Worm (Caenorhabditis elegans) whole organism, L4/young adult: ENCODE results near the gene zyx-1.
"Not testable (repeated sequence)": the region's sequence is repeated elsewhere in the genome, so short reads cannot be mapped to it uniquely, and the experiment has no call there.

Experiments
- W03F9.2 ChIP-seq: fragments of 150-350 bp; optimal IDR thresholded peaks from 2 replicates; lab custom pipeline; 2014; ENCODE audit warnings: missing biosample characterization, missing genetic modification characterization
- dao-5 ChIP-seq: sonication (generic microtip); optimal IDR thresholded peaks from 2 replicates; lab custom pipeline; 2016; ENCODE audit warnings: missing genotype, missing genetic modification characterization, moderate library complexity, missing compliant biosample characterization
- him-1 ChIP-seq: sonication (generic microtip); optimal IDR thresholded peaks from 2 replicates; lab custom pipeline; 2016; ENCODE audit warnings: missing genotype, missing genetic modification reagents, missing genetic modification characterization, missing compliant biosample characterization

zyx-1 gene

DNA sequence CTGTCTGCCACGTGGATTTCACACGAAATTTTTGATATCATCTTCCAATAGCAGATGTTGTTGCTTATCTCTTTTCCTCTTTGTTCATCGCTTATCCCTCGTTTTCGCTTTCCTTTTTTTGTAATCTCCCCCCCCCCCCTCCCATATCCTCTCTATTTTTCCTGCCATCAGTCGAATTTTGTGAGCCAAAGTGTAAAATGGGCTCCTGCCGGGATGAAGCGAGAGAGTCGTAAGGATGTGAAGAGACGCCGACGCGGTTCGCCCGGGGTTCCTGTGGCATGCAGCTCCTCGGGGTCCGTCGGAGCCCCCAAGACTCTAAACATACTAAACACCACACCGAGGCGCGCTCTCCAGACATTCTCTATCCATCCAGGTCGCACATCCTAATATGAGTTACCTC is at the start of gene zyx-1:
zyx-1 (plus strand) TSS at position 331 of the 400 bp plus-strand sequence.
- TF ChIP-seq W03F9.2 (tag; lab: Kevin White, UChicago), result no peak
- TF ChIP-seq him-1 (tag; lab: Kevin White, UChicago), result no peak
- no peak for TF ChIP-seq dao-5 (tag; lab: Kevin White, UChicago)

DNA sequence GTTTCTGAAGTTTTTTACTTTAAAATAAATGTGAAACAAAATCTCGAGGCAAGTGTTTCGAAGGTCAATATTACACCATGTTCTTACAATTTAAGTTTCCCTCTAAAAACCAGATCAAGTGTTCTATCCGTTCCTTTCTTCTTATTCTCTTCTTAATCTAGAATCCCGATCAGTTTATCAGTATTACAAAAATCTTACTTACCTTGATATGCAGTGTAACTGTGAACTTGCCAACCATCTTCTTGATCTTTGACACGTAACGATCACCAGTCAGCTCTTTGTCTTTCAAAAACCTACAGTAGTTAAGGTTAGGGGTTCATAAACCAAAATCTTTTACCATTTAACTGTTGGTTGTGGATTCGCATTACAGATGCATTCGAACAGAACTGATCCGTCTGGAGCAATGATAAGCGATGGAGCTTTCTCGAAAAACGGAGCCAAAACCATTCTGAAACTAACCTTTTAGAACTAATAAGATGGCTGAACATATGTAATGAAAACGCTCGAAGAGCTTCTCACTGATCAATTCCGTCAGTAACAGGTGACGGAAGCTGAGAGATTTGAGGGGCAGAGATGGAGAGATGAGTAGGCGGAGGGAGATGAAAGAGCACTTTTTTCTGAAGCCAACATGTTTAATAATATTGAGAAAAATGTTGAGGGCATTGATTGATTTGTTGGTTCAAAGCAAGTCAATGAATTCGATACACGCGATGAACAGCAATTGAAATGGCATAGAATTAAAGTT is 48.8 kb upstream of the zyx-1 start, which contains the start of gene oig-2:
oig-2 (minus strand) TSS at position 448 of the 745 bp plus-strand sequence.
- no peak for TF ChIP-seq W03F9.2 (tag; lab: Kevin White, UChicago)
- TF ChIP-seq dao-5 (tag; lab: Kevin White, UChicago), result no peak
- TF ChIP-seq him-1 (tag; lab: Kevin White, UChicago), result no peak

DNA sequence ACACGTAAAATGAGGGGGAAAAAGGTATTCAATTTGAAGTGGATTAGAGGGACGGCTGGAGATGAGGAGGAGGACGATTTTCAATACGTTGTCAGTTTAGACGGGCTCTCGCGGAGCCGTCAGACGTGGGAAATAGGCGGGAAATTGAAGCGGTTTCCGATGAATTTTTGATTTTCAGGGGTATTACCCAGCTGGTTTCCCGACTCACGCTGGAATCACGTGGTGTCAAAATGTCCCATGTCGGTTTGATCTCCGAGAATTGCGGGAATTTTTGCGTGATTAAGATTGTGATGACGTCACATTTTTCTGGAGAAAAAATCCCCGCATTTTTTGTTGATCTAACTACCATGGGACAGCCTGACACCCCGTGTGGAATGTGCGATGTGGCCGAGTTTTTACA is 44.0 kb upstream of the zyx-1 start:
- no peak for TF ChIP-seq W03F9.2 (tag; lab: Kevin White, UChicago)
- no peak for TF ChIP-seq him-1 (tag; lab: Kevin White, UChicago)
- TF ChIP-seq dao-5 (tag; lab: Kevin White, UChicago), result no peak

DNA sequence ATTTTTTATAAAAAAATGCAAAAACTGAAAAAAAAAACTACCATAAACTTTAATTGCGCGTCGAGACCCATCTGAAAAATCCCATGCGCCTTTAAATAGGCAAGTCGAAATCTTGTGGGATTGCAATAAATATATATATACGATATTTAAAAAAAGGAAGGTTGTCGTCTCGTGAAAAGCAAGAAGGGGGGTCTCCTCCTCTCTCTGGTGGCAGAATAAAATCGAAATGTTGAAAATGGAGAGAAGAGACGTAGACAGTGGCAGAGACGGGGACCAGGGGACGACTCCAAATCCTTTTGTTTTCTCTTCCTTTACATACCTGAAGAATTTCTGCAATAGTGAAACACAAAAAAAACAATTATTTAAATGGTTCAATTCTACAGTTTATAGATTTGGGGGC is 42.7 kb upstream of the zyx-1 start, which contains the start of gene F18A11.5:
F18A11.5 (minus strand) TSS at position 321 of the 400 bp plus-strand sequence.
- TF ChIP-seq W03F9.2 (tag; lab: Kevin White, UChicago) (no peak), dao-5 (tag; lab: Kevin White, UChicago) (no peak), him-1 (tag; lab: Kevin White, UChicago) (no peak)

DNA sequence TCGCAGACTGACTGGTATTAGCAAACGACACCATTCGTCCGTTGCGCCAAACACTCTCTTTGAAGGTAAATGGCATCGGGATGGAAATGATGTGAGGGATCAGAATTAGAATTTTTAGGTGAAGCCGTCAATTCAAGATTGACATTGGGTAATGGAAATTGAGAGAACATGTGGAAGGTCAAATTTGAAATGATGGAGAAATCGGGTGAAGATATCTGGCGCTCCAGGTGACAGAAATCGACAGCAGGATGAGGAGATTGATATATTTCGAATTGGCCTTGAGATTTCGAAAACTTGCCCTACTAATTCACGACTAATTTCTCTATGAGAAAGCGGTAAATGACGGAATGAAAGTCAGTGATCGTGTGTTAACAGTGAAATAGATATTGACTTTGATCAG is 34.2 kb upstream of the zyx-1 start:
- no peak for TF ChIP-seq him-1 (tag; lab: Kevin White, UChicago)
- TF ChIP-seq dao-5 (tag; lab: Kevin White, UChicago), result no peak
- no peak for TF ChIP-seq W03F9.2 (tag; lab: Kevin White, UChicago)

DNA sequence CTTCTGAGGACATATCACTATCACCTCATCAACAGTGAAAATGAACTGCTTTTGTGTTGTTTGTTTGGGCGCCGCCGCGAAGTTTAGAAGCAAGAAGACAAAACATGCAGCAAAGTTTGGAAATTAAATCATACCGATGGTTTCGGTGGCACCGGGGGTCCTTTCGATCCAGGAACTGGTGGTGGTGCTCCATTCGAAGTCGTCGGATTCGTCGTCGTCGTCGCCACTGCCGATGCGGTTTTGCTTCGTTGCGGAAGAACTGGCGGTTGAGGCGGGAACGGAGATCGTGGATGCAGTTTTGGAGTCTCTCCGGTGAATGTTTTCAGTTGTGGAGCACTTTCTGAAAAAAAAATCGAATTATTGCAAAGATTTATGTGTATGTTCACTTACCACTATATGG is 33.2 kb upstream of the zyx-1 start:
- TF ChIP-seq W03F9.2 (tag; lab: Kevin White, UChicago) (no peak), dao-5 (tag; lab: Kevin White, UChicago) (no peak), him-1 (tag; lab: Kevin White, UChicago) (no peak)

DNA sequence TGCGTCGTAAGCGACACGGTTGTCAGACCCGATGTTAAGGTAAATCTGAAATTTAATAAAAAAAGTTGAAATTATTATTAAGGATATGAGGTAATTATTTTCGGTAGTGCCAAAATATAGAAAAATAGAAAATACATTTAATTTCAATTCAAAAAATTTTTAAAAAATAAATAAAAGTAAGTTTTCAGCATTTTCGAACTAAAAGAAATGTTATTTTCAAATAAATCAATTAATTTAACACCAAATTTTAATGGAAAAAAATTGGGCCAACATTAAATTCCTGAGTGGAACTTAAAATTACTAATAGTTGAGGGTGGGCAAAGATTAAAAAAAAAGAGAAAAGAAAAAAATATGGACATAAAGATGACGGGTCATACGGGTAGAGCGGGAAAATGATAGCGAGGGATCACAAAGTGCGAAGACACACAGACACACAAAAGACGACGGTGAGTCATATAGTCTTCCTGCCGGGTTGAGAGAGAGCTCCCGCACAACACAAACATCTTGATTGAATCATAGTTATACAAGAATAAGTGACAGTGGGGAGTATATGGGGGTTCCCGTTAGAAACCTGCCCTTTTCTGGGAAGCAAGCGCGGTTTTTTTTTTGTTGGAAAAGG is 30.8 kb upstream of the zyx-1 start, which contains the start of gene max-2:
max-2 (minus strand) TSS at position 51 of the 619 bp plus-strand sequence.
- TF ChIP-seq dao-5 (tag; lab: Kevin White, UChicago), result no peak
- no peak for TF ChIP-seq him-1 (tag; lab: Kevin White, UChicago)
- TF ChIP-seq W03F9.2 (tag; lab: Kevin White, UChicago), result no peak

DNA sequence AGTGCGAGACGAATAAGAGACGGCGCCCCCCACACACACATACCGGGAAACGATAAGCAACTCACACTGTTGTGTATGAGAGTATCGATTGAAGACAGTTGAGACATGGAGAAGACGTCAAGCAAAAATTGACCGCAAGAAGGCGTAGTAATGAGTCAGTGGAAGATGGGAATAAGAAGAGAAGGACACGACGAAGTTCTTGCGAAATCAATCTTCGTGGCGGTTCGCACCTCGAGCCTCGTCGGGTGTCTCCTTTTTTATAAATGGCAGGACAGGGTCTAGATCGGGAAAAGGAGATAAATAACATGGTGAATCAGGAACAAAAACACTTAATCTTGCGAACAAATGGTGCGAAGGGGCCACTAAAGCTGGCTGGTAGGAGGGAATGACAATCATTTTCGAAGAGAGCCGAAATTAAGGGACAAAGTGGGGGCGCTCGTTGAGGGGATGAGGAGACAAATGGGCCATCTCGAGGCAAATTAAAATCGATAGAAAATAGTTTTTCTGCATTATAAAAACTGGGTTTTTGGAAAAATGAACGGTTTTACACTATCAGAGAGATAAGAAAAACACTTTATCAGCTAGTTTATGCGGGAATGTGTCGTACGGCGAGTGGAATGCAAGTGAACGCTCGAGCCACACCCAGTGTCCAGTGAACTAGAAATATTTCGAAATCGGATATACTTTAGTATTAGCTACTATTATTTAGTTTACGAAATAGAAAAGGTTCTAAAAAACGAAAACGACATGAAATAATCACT is 27.2 kb upstream of the zyx-1 start:
- TF ChIP-seq him-1 (tag; lab: Kevin White, UChicago) (no peak), W03F9.2 (tag; lab: Kevin White, UChicago) (no peak), dao-5 (tag; lab: Kevin White, UChicago) (no peak)

DNA sequence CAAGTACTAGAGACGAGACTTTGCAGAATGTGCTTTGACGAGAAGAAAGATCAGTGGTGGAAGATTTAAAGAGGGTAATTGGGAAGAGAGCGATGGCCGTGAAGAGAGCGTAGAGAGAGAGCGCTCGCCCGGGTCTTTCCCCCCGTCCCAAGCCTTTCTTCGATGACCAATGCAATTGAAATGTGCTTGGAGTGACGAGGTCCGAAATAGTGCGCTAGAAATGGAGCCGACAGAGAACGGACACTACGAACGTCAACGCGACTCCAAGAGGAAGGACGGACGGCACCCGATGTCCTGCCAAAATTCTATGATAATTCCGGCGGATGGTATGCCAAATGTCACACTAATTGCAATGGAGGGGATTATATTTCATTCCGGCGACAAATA is 26.7 kb upstream of the zyx-1 start:
- no peak for TF ChIP-seq dao-5 (tag; lab: Kevin White, UChicago)
- TF ChIP-seq him-1 (tag; lab: Kevin White, UChicago), result no peak
- no peak for TF ChIP-seq W03F9.2 (tag; lab: Kevin White, UChicago)

DNA sequence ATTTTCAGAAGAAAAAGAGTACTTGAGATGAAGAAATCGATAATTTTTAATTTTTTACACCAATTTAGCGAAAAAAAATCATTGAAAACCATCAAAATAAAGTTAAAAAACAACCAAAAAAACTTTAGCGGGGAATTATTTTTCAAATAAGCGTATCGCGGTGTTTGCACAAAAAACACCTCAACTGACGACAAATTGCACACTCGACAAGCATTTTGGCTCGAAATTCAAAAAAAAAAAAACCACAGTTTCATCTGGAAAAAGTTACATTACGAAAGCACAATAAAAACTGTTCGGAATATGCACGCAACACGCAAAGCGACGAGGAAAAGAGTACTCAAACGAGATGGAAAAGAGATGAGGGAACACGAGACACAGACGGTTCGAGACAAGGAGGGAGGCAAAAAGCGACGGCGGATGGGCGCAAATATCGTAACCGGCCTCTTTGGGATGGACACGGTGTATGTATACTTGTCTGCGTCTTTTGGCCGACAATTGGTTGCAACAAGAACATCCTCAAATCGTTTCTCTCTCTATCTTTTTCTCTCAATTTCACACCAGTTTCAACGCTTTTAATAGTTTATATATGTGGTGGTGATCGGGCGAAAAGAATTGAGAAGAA is 26.0 kb upstream of the zyx-1 start:
- no peak for TF ChIP-seq dao-5 (tag; lab: Kevin White, UChicago)
- peak; percentile 2 for TF ChIP-seq W03F9.2 (tag; lab: Kevin White, UChicago)

DNA sequence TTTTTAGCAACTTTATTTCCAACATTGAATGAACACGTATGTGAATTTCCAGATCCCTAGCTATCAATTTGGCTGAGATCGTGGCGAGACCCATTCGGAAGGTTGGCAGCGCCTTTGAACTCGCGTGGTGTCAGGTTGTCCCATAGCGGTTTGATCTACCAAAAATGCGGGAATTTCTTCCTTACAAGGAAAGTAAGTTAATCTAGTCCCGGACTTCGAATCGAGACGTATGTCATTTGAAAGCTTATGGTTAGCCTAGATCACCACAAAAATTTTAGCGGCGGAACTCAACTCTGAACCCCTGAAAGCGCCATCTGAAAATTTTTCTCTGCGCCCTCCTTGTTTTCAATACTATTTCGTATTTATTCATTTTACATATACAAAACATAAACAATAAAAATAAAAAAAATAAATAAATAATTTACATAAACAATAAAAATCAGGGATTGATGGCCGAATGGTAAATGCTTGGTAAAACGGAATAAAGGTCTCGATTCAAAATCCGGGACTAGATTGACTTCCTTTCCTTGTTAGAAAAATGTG is 25.0 kb upstream of the zyx-1 start, which contains the start of gene F18A11.2:
F18A11.2 (plus strand) TSS at position 51 of the 543 bp plus-strand sequence.
- TF ChIP-seq him-1, W03F9.2, dao-5 (tag; lab: Kevin White, UChicago): not testable (repeated sequence)

DNA sequence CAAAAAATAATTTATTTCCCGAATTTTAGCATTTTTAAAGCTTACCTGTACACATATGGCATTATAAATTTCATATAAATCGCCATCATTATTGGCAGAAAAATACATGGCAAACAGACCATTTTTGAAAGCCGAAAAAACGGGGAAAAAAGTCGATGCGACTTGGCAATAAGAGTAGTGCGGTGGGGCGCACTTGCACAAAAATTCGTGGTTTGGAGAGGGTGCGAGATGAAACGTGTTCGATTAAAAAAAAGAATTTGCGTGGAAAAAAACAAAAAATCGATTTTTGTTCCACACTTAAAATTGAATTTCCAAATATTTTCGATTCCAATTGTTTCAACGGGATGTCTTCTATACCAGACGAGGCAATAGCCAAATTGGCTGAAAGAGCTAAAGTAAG is 20.0 kb upstream of the zyx-1 start, which contains the start of gene F18A11.3:
F18A11.3 (minus strand) TSS at position 125 of the 400 bp plus-strand sequence.
- TF ChIP-seq him-1 (tag; lab: Kevin White, UChicago) (no peak), W03F9.2 (tag; lab: Kevin White, UChicago) (no peak), dao-5 (tag; lab: Kevin White, UChicago) (no peak)
